Worm (Caenorhabditis elegans) whole organism, young adult: ENCODE data around the gene nucb-1.

ENCODE experiments used
- ama-1 ChIP-seq, 3 experiments: fragments of 150-350 bp in 1 of 3; sonication (generic microtip) in 2 of 3; optimal IDR thresholded peaks; 2 replicates each; lab custom pipeline; 2014 to 2018; ENCODE audit warnings: missing biosample characterization in 2 of 3, missing genetic modification characterization in 2 of 3, missing genetic modification reagents in 2 of 3
- ceh-79 ChIP-seq: sonication (generic microtip); optimal IDR thresholded peaks from 2 replicates; lab custom pipeline; 2017; ENCODE audit warnings: mild to moderate bottlenecking, missing genetic modification characterization, missing compliant biosample characterization
- chd-7 ChIP-seq: sonication (generic microtip); optimal IDR thresholded peaks from 2 replicates; lab custom pipeline; 2016; ENCODE audit warnings: mild to moderate bottlenecking, missing genetic modification characterization, moderate library complexity, missing compliant biosample characterization
- ets-4 ChIP-seq: fragments of 200-800 bp; sonication (Bioruptor generic); optimal IDR thresholded peaks from 2 replicates; lab custom pipeline; 2018; ENCODE audit warnings: mild to moderate bottlenecking, missing genetic modification characterization, missing compliant biosample characterization
- madf-3 ChIP-seq: fragments of 200-800 bp; sonication (Bioruptor generic); IDR thresholded peaks from 2 replicates; pipeline ENCODE4 v1.3.6; 2022; ENCODE audit warnings: missing genetic modification reagents, missing genetic modification characterization, missing compliant biosample characterization
- madf-8 ChIP-seq: fragments of 200-800 bp; sonication (Bioruptor generic); conservative IDR thresholded peaks from 2 replicates; pipeline ENCODE4 v1.3.6; 2022; ENCODE audit warnings: missing genetic modification reagents, missing genetic modification characterization, missing compliant biosample characterization
- mcd-1 ChIP-seq: fragments of 200-800 bp; sonication (Bioruptor generic); IDR thresholded peaks from 2 replicates; pipeline ENCODE4 v1.3.6; 2022; ENCODE audit warnings: missing genetic modification reagents, missing genetic modification characterization, missing compliant biosample characterization
- unc-62 ChIP-seq: fragments of 150-350 bp; optimal IDR thresholded peaks from 2 replicates; lab custom pipeline; 2014; ENCODE audit warnings: missing biosample characterization, missing genetic modification reagents, missing genetic modification characterization
- zfh-2 ChIP-seq: fragments of 200-800 bp; sonication (Bioruptor generic); conservative IDR thresholded peaks from 2 replicates; pipeline ENCODE4 v1.3.6; 2022; ENCODE audit warnings: missing genetic modification reagents, missing genetic modification characterization, missing compliant biosample characterization
- zim-3 ChIP-seq: sonication (generic microtip); optimal IDR thresholded peaks from 2 replicates; lab custom pipeline; 2017; ENCODE audit warnings: mild to moderate bottlenecking, missing genetic modification characterization, moderate library complexity, missing compliant biosample characterization
- ztf-18 ChIP-seq: sonication (generic microtip); optimal IDR thresholded peaks from 2 replicates; lab custom pipeline; 2016; ENCODE audit warnings: missing genotype, mild to moderate bottlenecking, missing genetic modification characterization, missing compliant biosample characterization
- ztf-25 ChIP-seq: fragments of 200-800 bp; sonication (Bioruptor generic); IDR thresholded peaks from 2 replicates; pipeline ENCODE4 v1.3.6; 2022; ENCODE audit warnings: missing genetic modification reagents, missing genetic modification characterization, missing compliant biosample characterization

- TF ChIP-seq ztf-18 (tag; lab: Kevin White, UChicago): no peak
- TF ChIP-seq madf-8: no peak
- no peak for TF ChIP-seq ztf-25 (GFP tag; lab: Robert Waterston, UW)
- TF ChIP-seq chd-7 (tag; lab: Kevin White, UChicago): no peak
- TF ChIP-seq ets-4: no peak
- TF ChIP-seq unc-62: no peak
- no peak for TF ChIP-seq ama-1 (optimal IDR thresholded peaks at IDR 0.05; lab: Kevin White, UChicago)
- no peak for TF ChIP-seq ama-1 (GFP tag; optimal IDR thresholded peaks at IDR 0.05; lab: Kevin White, UChicago)
- TF ChIP-seq zfh-2: no peak
- TF ChIP-seq madf-3 (GFP tag; lab: Robert Waterston, UW): no peak
- no peak for TF ChIP-seq ceh-79 (tag; lab: Kevin White, UChicago)
- no peak for TF ChIP-seq zim-3 (tag; lab: Kevin White, UChicago)
- TF ChIP-seq mcd-1 (GFP tag; lab: Robert Waterston, UW): no peak
Observed at ce11 chrX:10189244-10189643, 8.3 kb upstream of the nucb-1 start.
